Worm (Caenorhabditis elegans) whole organism, L1 larva: ENCODE results near the gene C44C11.6.
A peak's percentile ranks its signal among the peaks of the same experiment; 100 is the strongest.

Experiments
- F16B12.6 ChIP-seq: fragments of 150-350 bp; optimal IDR thresholded peaks from 2 replicates; lab custom pipeline; 2014; ENCODE audit warnings: missing biosample characterization, missing genetic modification characterization
- Y116A8C.19 ChIP-seq: sonication (generic microtip); optimal IDR thresholded peaks from 2 replicates; lab custom pipeline; 2016; ENCODE audit warnings: missing compliant biosample characterization, missing genetic modification characterization, borderline replicate concordance
- alr-1 ChIP-seq: fragments of 200-800 bp; sonication (Bioruptor generic); optimal IDR thresholded peaks from 2 replicates; lab custom pipeline; 2018; ENCODE audit warnings: borderline replicate concordance, mild to moderate bottlenecking, missing genetic modification characterization, missing compliant biosample characterization
- ceh-82 ChIP-seq, 3 experiments: fragments of 150-350 bp in 1 of 3; sonication (generic microtip) in 2 of 3; optimal IDR thresholded peaks; 2 replicates each; lab custom pipeline; 2014 to 2017; ENCODE audit warnings: missing biosample characterization in 3 of 3, missing genetic modification characterization in 3 of 3
- ceh-90 ChIP-seq: sonication (generic microtip); optimal IDR thresholded peaks from 2 replicates; lab custom pipeline; 2016; ENCODE audit warnings: missing genetic modification characterization, missing compliant biosample characterization
- ces-1 ChIP-seq: fragments of 150-350 bp; optimal IDR thresholded peaks from 2 replicates; lab custom pipeline; 2014; ENCODE audit warnings: missing biosample characterization, missing genetic modification reagents, missing genetic modification characterization
- dpl-1 ChIP-seq, 3 experiments: fragments of 150-350 bp in 2 of 3; sonication (generic microtip) in 1 of 3; optimal IDR thresholded peaks; 2 replicates each; lab custom pipeline; 2014 to 2017; ENCODE audit warnings: missing biosample characterization in 3 of 3, missing genetic modification characterization in 3 of 3, missing genetic modification reagents in 3 of 3
- efl-1 ChIP-seq, 4 experiments: fragments of 150-350 bp; optimal IDR thresholded peaks in 3 of 4; peaks in 1 of 4; 1 replicate in 1 of 4; 2 replicates in 3 of 4; lab custom pipeline; 2014; ENCODE audit warnings: missing biosample characterization in 2 of 4, missing genetic modification characterization in 2 of 4, missing genetic modification reagents in 2 of 4
- egl-13 ChIP-seq: sonication (generic microtip); optimal IDR thresholded peaks from 2 replicates; lab custom pipeline; 2016; ENCODE audit warnings: missing genotype, missing genetic modification reagents, missing genetic modification characterization, missing compliant biosample characterization
- egl-27 ChIP-seq, 2 experiments: fragments of 150-350 bp in 1 of 2; sonication (generic microtip); optimal IDR thresholded peaks; 3 replicates each; lab custom pipeline; 2017 to 2018; ENCODE audit warnings: missing biosample characterization in 2 of 2, missing genetic modification characterization in 2 of 2, missing genetic modification reagents in 2 of 2
- elt-3 ChIP-seq, 6 experiments: fragments of 150-350 bp in 1 of 6; sonication (generic microtip); optimal IDR thresholded peaks; 2 replicates each; lab custom pipeline; 2017 to 2018; ENCODE audit warnings: missing biosample characterization in 6 of 6, missing genetic modification characterization in 6 of 6, inconsistent platforms in 1 of 6
- ets-5 ChIP-seq: fragments of 200-800 bp; sonication (Bioruptor generic); IDR thresholded peaks from 2 replicates; pipeline ENCODE4 v1.3.6; 2022; ENCODE audit warnings: missing genetic modification characterization, missing compliant biosample characterization
- fkh-10 ChIP-seq: sonication (generic microtip); optimal IDR thresholded peaks from 2 replicates; lab custom pipeline; 2017; ENCODE audit warnings: missing biosample characterization, missing genetic modification reagents, missing genetic modification characterization
- fkh-4 ChIP-seq: sonication (generic microtip); optimal IDR thresholded peaks from 2 replicates; lab custom pipeline; 2016; ENCODE audit warnings: missing compliant biosample characterization, missing genetic modification characterization, borderline replicate concordance
- fkh-8 ChIP-seq: sonication (generic microtip); optimal IDR thresholded peaks from 2 replicates; lab custom pipeline; 2016; ENCODE audit warnings: mild to moderate bottlenecking, missing genetic modification characterization, missing compliant biosample characterization
- hlh-4 ChIP-seq: sonication (generic microtip); optimal IDR thresholded peaks from 2 replicates; lab custom pipeline; 2016; ENCODE audit warnings: mild to moderate bottlenecking, missing genetic modification characterization, missing compliant biosample characterization
- hpl-2 ChIP-seq: fragments of 150-350 bp; optimal IDR thresholded peaks from 2 replicates; lab custom pipeline; 2014; ENCODE audit warnings: missing biosample characterization, missing genetic modification reagents, missing genetic modification characterization
- lin-13 ChIP-seq: fragments of 150-350 bp; optimal IDR thresholded peaks from 2 replicates; lab custom pipeline; 2014; ENCODE audit warnings: missing biosample characterization, missing genetic modification reagents, missing genetic modification characterization
- lin-14 ChIP-seq: fragments of 200-800 bp; sonication (Bioruptor generic); optimal IDR thresholded peaks from 2 replicates; lab custom pipeline; 2018; ENCODE audit warnings: mild to moderate bottlenecking, missing genetic modification characterization, moderate library complexity, missing compliant biosample characterization
- lir-3 ChIP-seq: sonication (generic microtip); optimal IDR thresholded peaks from 2 replicates; lab custom pipeline; 2016; ENCODE audit warnings: mild to moderate bottlenecking, missing genetic modification characterization, moderate library complexity, missing compliant biosample characterization; ENCODE audit not compliant: poor library complexity
- lsy-2 ChIP-seq, 2 experiments: fragments of 150-350 bp; optimal IDR thresholded peaks; 2 replicates each; lab custom pipeline; 2014; ENCODE audit warnings: missing biosample characterization in 2 of 2, missing genetic modification characterization in 2 of 2
- mab-9 ChIP-seq: fragments of 200-800 bp; sonication (Bioruptor generic); IDR thresholded peaks from 2 replicates; pipeline ENCODE4 v1.3.6; 2022; ENCODE audit warnings: missing genetic modification reagents, missing genetic modification characterization, missing compliant biosample characterization
- mef-2 ChIP-seq: fragments of 150-350 bp; optimal IDR thresholded peaks from 2 replicates; lab custom pipeline; 2014; ENCODE audit warnings: missing biosample characterization, missing genetic modification characterization
- nhr-11 ChIP-seq: fragments of 150-350 bp; optimal IDR thresholded peaks from 2 replicates; lab custom pipeline; 2014; ENCODE audit warnings: missing biosample characterization, missing genetic modification characterization
- nhr-12 ChIP-seq: sonication (generic microtip); optimal IDR thresholded peaks from 2 replicates; lab custom pipeline; 2017; ENCODE audit warnings: missing biosample characterization, missing genetic modification characterization
- nhr-237 ChIP-seq: fragments of 150-350 bp; optimal IDR thresholded peaks from 2 replicates; lab custom pipeline; 2014; ENCODE audit warnings: missing biosample characterization, missing genetic modification characterization
- nhr-28 ChIP-seq: fragments of 150-350 bp; optimal IDR thresholded peaks from 2 replicates; lab custom pipeline; 2014; ENCODE audit warnings: missing biosample characterization, missing genetic modification characterization
- nhr-47 ChIP-seq: sonication (generic microtip); optimal IDR thresholded peaks from 2 replicates; lab custom pipeline; 2016; ENCODE audit warnings: mild to moderate bottlenecking, missing genetic modification characterization, moderate library complexity, missing compliant biosample characterization
- nhr-71 ChIP-seq: sonication (generic microtip); optimal IDR thresholded peaks from 2 replicates; lab custom pipeline; 2016; ENCODE audit warnings: mild to moderate bottlenecking, missing genetic modification characterization, moderate library complexity, missing compliant biosample characterization
- nhr-77 ChIP-seq: fragments of 150-350 bp; optimal IDR thresholded peaks from 2 replicates; lab custom pipeline; 2014; ENCODE audit warnings: missing biosample characterization, missing genetic modification characterization
- pag-3 ChIP-seq: sonication (generic microtip); optimal IDR thresholded peaks from 2 replicates; lab custom pipeline; 2017; ENCODE audit warnings: missing genetic modification characterization, mild to moderate bottlenecking, missing compliant biosample characterization, antibody characterized with exemption, borderline replicate concordance; ENCODE audit not compliant: insufficient read depth
- skn-1 ChIP-seq: fragments of 150-350 bp; optimal IDR thresholded peaks from 2 replicates; lab custom pipeline; 2014; ENCODE audit warnings: missing biosample characterization, missing genetic modification characterization
- sptf-1 ChIP-seq: fragments of 150-350 bp; optimal IDR thresholded peaks from 2 replicates; lab custom pipeline; 2014; ENCODE audit warnings: missing biosample characterization, missing genetic modification characterization
- sup-37 ChIP-seq: fragments of 200-800 bp; sonication (Bioruptor generic); optimal IDR thresholded peaks from 2 replicates; lab custom pipeline; 2018; ENCODE audit warnings: mild to moderate bottlenecking, missing genetic modification characterization, missing compliant biosample characterization
- tbx-2 ChIP-seq: sonication (generic microtip); optimal IDR thresholded peaks from 2 replicates; lab custom pipeline; 2016; ENCODE audit warnings: missing genetic modification characterization, missing compliant biosample characterization
- unc-30 ChIP-seq: sonication (generic microtip); optimal IDR thresholded peaks from 2 replicates; lab custom pipeline; 2017; ENCODE audit warnings: missing biosample characterization, missing genetic modification characterization
- unc-86 ChIP-seq: sonication (generic microtip); optimal IDR thresholded peaks from 2 replicates; lab custom pipeline; 2016; ENCODE audit warnings: missing genetic modification characterization, missing compliant biosample characterization
- vab-15 ChIP-seq: sonication (generic microtip); optimal IDR thresholded peaks from 2 replicates; lab custom pipeline; 2017; ENCODE audit warnings: missing genotype, mild to moderate bottlenecking, missing genetic modification characterization, missing compliant biosample characterization
- zag-1 ChIP-seq: fragments of 150-350 bp; optimal IDR thresholded peaks from 2 replicates; lab custom pipeline; 2014; ENCODE audit warnings: missing biosample characterization, missing genetic modification characterization
- zip-4 ChIP-seq: fragments of 200-800 bp; sonication (Bioruptor generic); optimal IDR thresholded peaks from 2 replicates; lab custom pipeline; 2018; ENCODE audit warnings: mild to moderate bottlenecking, missing genetic modification characterization, moderate library complexity, missing compliant biosample characterization
- ztf-4 ChIP-seq: fragments of 150-350 bp; optimal IDR thresholded peaks from 2 replicates; lab custom pipeline; 2014; ENCODE audit warnings: missing biosample characterization, missing genetic modification characterization

The C44C11.6 gene

ce11 chrII:12373921-12374320 is 29.3 kb downstream of the C44C11.6 start:
- peak; percentile 8 for TF ChIP-seq unc-86 (tag; lab: Kevin White, UChicago)
- peak in 1 of 3 experiments; percentile 43 for TF ChIP-seq ceh-82 (tag; optimal IDR thresholded peaks at IDR 0.05; lab: Kevin White, UChicago)
- peak in 1 of 2 experiments; percentile 1 for TF ChIP-seq lsy-2 (tag; optimal IDR thresholded peaks at IDR 0.05; lab: Kevin White, UChicago)
- TF ChIP-seq vab-15 (tag; lab: Kevin White, UChicago): no peak
- no peak for TF ChIP-seq dpl-1 (GFP tag; optimal IDR thresholded peaks at IDR 0.05; lab: Kevin White, UChicago)
- TF ChIP-seq lin-14 (GFP tag; lab: Kevin White, UChicago): peak; percentile 53
- no peak for TF ChIP-seq skn-1
- TF ChIP-seq nhr-47 (tag; lab: Kevin White, UChicago): peak; percentile 6
- TF ChIP-seq egl-13 (tag; lab: Kevin White, UChicago): peak; percentile 20
- TF ChIP-seq efl-1 (optimal IDR thresholded peaks at IDR 0.05; lab: Kevin White, UChicago): no peak
- peak in 1 of 2 experiments; percentile 68 for TF ChIP-seq efl-1 (GFP tag; optimal IDR thresholded peaks at IDR 0.05 in 1 of 2; lab: Kevin White, UChicago)
- peak; percentile 69 for TF ChIP-seq fkh-10

DNA sequence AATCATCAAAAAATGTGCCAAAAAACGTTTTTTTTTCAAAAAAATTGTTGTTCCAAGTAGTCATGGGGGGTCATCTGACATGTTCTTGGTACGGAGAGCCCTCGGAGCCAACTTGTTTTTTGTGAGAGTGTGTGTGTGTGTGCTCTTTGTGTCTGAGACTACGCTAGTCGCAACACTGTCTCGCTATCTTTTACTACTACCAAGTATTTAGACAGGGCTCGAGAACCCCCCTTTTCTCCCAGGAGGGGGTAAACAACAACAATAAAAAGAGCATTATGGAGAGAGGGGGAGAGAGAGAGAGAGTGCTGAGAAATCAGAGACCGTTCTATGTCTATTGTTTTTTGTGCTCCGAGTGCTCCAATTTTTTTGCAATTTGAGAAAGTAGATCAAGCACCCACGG is 34.2 kb downstream of the C44C11.6 start:
- TF ChIP-seq Y116A8C.19 (tag; lab: Kevin White, UChicago) (no peak), fkh-8 (peak; percentile 12), nhr-11 (tag; lab: Kevin White, UChicago) (no peak), zip-4 (GFP tag; lab: Kevin White, UChicago) (no peak), nhr-28 (no peak), fkh-4 (tag; lab: Kevin White, UChicago) (no peak), ceh-90 (tag; lab: Kevin White, UChicago) (no peak), nhr-77 (peak; percentile 8), ets-5 (GFP tag; lab: Robert Waterston, UW) (no peak), lin-14 (GFP tag; lab: Kevin White, UChicago) (peak; percentile 64), sup-37 (GFP tag; lab: Kevin White, UChicago) (no peak), ces-1 (GFP tag; lab: Kevin White, UChicago) (no peak), nhr-71 (tag; lab: Kevin White, UChicago) (peak; percentile 21), efl-1 (optimal IDR thresholded peaks at IDR 0.05; lab: Kevin White, UChicago) (no peak), efl-1 (GFP tag; optimal IDR thresholded peaks at IDR 0.05 in 1 of 2; lab: Kevin White, UChicago) (peak in 1 of 2 experiments; percentile 92)

ce11 chrII:12379430-12379829 is 34.8 kb downstream of the C44C11.6 start, which contains the start of gene marc-5:
marc-5 (minus strand) TSS chrII:12379530.
- TF ChIP-seq nhr-237 (tag; lab: Kevin White, UChicago): no peak

DNA sequence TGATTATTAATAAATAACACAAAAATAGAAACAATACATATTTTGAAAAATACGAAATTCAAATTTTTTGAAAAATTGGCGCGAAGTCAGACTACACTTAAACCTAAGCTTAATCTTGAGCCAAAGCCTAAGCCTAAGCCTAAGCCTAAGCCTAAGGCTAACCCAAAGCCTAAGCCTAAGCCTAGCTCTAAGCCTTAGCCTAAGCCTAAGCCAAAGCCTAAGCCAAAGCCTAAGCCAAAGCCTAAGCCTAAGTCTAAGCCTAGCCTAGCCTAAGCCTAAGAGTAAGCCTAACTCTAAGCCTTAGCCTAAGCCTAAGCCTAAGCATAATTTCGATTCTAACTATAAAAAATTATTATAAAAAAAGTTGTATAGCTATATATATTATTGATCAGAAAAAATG is 36.3 kb downstream of the C44C11.6 start:
- TF ChIP-seq elt-3 (tag; optimal IDR thresholded peaks at IDR 0.05; lab: Kevin White, UChicago): no peak
- TF ChIP-seq nhr-28: no peak
- no peak for TF ChIP-seq hpl-2 (GFP tag; lab: Kevin White, UChicago)
- no peak for TF ChIP-seq alr-1 (tag; lab: Kevin White, UChicago)
- TF ChIP-seq lin-13 (GFP tag; lab: Kevin White, UChicago): no peak
- no peak for TF ChIP-seq mab-9 (GFP tag; lab: Robert Waterston, UW)
- TF ChIP-seq nhr-237 (tag; lab: Kevin White, UChicago): no peak
- TF ChIP-seq zag-1: no peak
- TF ChIP-seq, all 84 proteins: peak for 0

DNA sequence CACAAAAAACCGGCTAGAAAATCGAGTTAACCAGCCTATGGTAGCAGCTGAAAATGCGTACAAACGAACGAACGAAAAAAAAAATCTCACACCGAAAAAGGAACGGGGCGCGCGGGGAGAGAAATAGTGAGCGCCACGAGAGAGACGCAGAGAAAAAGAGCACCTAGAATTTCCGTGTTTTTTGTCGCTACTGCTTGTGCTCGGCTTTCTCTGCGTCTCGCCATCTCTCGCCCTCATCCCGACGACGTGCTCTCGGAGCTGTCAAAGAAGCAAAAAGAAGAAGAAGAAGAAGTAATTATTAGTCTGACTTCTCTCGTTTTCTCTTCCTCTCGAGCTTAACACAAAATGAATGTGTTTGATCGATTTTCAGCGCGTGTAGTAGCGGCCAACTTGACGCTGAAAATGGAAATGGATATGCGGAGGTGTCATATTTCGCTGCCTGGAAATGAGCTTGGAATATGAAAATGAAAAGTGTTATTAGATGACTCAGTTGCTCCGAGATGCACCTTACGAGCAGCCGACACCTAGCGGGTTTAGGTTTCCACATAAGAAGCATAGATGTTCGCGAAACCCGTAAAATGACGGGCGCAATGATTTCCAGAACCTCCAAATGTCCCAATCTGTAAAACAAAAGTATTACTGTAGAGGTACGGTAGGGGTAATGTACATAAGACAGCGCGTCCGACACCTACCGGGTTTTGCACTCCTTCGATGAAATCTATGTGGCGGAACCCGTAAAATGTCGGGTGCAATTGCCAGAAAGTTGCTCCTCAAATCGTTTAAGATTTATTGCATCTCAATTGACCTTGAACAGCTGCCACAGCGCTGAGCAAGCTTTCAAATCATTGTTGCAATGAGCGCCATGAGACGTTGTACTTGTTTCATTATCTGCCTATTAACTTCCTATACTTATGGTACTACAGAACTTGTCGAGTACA is 38.3 kb downstream of the C44C11.6 start, which contains the start of gene btb-14:
btb-14 (plus strand) TSS at position 839 of the 938 bp plus-strand sequence.
- TF ChIP-seq mef-2 (tag; lab: Kevin White, UChicago) (no peak), lir-3 (no peak), F16B12.6 (tag; lab: Kevin White, UChicago) (no peak), ztf-4 (tag; lab: Kevin White, UChicago) (no peak), unc-30 (tag; lab: Kevin White, UChicago) (no peak), nhr-47 (tag; lab: Kevin White, UChicago) (peak; percentile 69), fkh-4 (tag; lab: Kevin White, UChicago) (no peak), tbx-2 (peak; percentile 30), pag-3 (tag; lab: Kevin White, UChicago) (no peak), egl-27 (tag; optimal IDR thresholded peaks at IDR 0.05; lab: Kevin White, UChicago) (no peak), ces-1 (GFP tag; lab: Kevin White, UChicago) (no peak), sptf-1 (tag; lab: Kevin White, UChicago) (no peak), ceh-90 (tag; lab: Kevin White, UChicago) (no peak), vab-15 (tag; lab: Kevin White, UChicago) (no peak), nhr-12 (tag; lab: Kevin White, UChicago) (no peak), hlh-4 (no peak), lin-13 (GFP tag; lab: Kevin White, UChicago) (peak; percentile 59)
